Worm (Caenorhabditis elegans): ENCODE results near the gene F16F9.4.

DNA sequence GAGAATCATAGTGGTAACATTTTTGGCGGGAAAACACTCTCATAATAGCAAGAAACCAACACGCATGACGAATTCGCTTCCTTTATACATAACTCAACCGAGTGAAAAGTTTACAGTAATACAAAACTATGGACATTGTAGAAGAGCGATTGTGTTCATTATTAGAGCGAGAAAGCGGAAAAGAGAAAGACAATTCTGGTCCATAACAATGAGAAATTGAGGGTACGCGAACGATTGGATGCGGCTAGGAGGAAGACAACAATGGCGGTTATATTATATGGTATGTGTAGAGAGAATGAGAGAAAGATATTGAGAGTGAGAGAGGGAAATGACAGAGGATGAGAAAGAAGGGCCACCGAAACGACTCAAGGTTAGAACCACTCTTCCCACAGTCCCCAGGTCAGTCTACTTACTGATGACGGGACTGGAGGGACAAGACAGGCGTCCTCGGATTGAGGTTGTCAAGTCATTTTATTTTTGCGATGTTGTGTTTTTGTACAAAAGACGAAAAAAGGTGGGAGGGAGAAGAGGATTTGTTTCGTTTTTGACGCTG, 36.9 kb downstream of the F16F9.4 start:
- TF ChIP-seq tab-1 (GFP tag; IDR thresholded peaks at IDR 0.05) (no peak), T22C8.4 (GFP tag; IDR thresholded peaks at IDR 0.05) (no peak), flt-1 (GFP tag; IDR thresholded peaks at IDR 0.05) (no peak), med-1 (GFP tag; optimal IDR thresholded peaks at IDR 0.05; ENCODE audit: insufficient read depth) (no peak), cog-1 (tag; optimal IDR thresholded peaks at IDR 0.05) (no peak), ztf-23 (GFP tag; IDR thresholded peaks at IDR 0.05) (no peak), klf-2 (GFP tag; conservative IDR thresholded peaks at IDR 0.05) (no peak), ref-1 (GFP tag; conservative IDR thresholded peaks at IDR 0.05) (no peak), ztf-29 (GFP tag; IDR thresholded peaks at IDR 0.05) (no peak)

Measured in whole organism, midembryonic.